Fruit fly (Drosophila melanogaster) whole organism, embryonic: Measurements from ENCODE around the gene CG5969.

Experiments used
- CG10462 ChIP-seq: fragments of 200-800 bp; sonication (Bioruptor generic); optimal IDR thresholded peaks from 2 replicates; lab custom pipeline; 2016; ENCODE audit warnings: missing biosample characterization, missing genetic modification characterization
- CG12659 ChIP-seq: fragments of 200-800 bp; sonication (Bioruptor generic); optimal IDR thresholded peaks from 3 replicates; lab custom pipeline; 2017; ENCODE audit warnings: mild to moderate bottlenecking, missing biosample characterization, missing genetic modification reagents, missing genetic modification characterization
- CG1529 ChIP-seq: fragments of 200-800 bp; sonication (Bioruptor generic); optimal IDR thresholded peaks from 3 replicates; lab custom pipeline; 2018; ENCODE audit warnings: missing biosample characterization, missing genetic modification characterization
- CG15601 ChIP-seq: fragments of 200-800 bp; sonication (Bioruptor generic); optimal IDR thresholded peaks from 3 replicates; lab custom pipeline; 2019; ENCODE audit warnings: missing biosample characterization, mild to moderate bottlenecking, missing genetic modification characterization, moderate library complexity
- CG16863 ChIP-seq: fragments of 200-800 bp; sonication (Bioruptor generic); optimal IDR thresholded peaks from 3 replicates; lab custom pipeline; 2016; ENCODE audit warnings: missing biosample characterization, missing genetic modification characterization
- CG17186 ChIP-seq: fragments of 200-800 bp; sonication (Bioruptor generic); optimal IDR thresholded peaks from 3 replicates; lab custom pipeline; 2017; ENCODE audit warnings: missing biosample characterization, missing genetic modification reagents, missing genetic modification characterization
- CG17361 ChIP-seq: fragments of 200-800 bp; sonication (Bioruptor generic); IDR thresholded peaks from 3 replicates; pipeline ENCODE4 v1.3.6; 2022; ENCODE audit warnings: missing biosample characterization, missing genetic modification characterization
- CG17912 ChIP-seq: fragments of 200-800 bp; sonication (Bioruptor generic); optimal IDR thresholded peaks from 2 replicates; lab custom pipeline; 2018; ENCODE audit warnings: missing biosample characterization, mild to moderate bottlenecking, missing genetic modification characterization
- CG18011 ChIP-seq: fragments of 200-800 bp; sonication (Bioruptor generic); optimal IDR thresholded peaks from 2 replicates; lab custom pipeline; 2017; ENCODE audit warnings: missing biosample characterization, missing genetic modification characterization, mild to moderate bottlenecking, moderate library complexity, missing genotype
- CG2889 ChIP-seq: fragments of 200-800 bp; sonication (Bioruptor generic); IDR thresholded peaks from 3 replicates; pipeline ENCODE4 v1.3.6; 2022; ENCODE audit warnings: missing biosample characterization, missing genetic modification characterization
- CG31388 ChIP-seq: fragments of 200-800 bp; sonication (Bioruptor generic); optimal IDR thresholded peaks from 2 replicates; lab custom pipeline; 2016; ENCODE audit warnings: missing biosample characterization, missing genetic modification characterization
- CG4730 ChIP-seq: fragments of 200-800 bp; sonication (Bioruptor generic); IDR thresholded peaks from 2 replicates; pipeline ENCODE4 v1.3.6; 2022; ENCODE audit warnings: missing biosample characterization, missing genetic modification characterization
- CG6683 ChIP-seq: fragments of 200-800 bp; sonication (Bioruptor generic); optimal IDR thresholded peaks from 2 replicates; lab custom pipeline; 2017; ENCODE audit warnings: missing biosample characterization, mild to moderate bottlenecking, missing genetic modification characterization, missing genetic modification reagents
- CG7556 ChIP-seq: fragments of 200-800 bp; sonication (Bioruptor generic); optimal IDR thresholded peaks from 2 replicates; lab custom pipeline; 2017; ENCODE audit warnings: missing biosample characterization, mild to moderate bottlenecking, missing genetic modification characterization
- CG7987 ChIP-seq: fragments of 200-800 bp; sonication (Bioruptor generic); optimal IDR thresholded peaks from 2 replicates; lab custom pipeline; 2018; ENCODE audit warnings: missing biosample characterization, mild to moderate bottlenecking, missing genetic modification characterization, moderate library complexity
- Deaf1 ChIP-seq: fragments of 200-800 bp; optimal IDR thresholded peaks from 3 replicates; lab custom pipeline; 2019; ENCODE audit warnings: missing biosample characterization, mild to moderate bottlenecking, missing genetic modification characterization, moderate library complexity
- Doc2 ChIP-seq: fragments of 200-800 bp; sonication (Bioruptor generic); IDR thresholded peaks from 2 replicates; pipeline ENCODE4 v1.3.6; 2022; ENCODE audit warnings: missing biosample characterization, missing genetic modification characterization
- E2f1 ChIP-seq: fragments of 200-800 bp; sonication (Bioruptor generic); IDR thresholded peaks from 2 replicates; pipeline ENCODE4 v1.3.6; 2022; ENCODE audit warnings: missing biosample characterization, missing genetic modification characterization
- GATAe ChIP-seq: fragments of 200-800 bp; sonication (Bioruptor generic); conservative IDR thresholded peaks from 2 replicates; pipeline ENCODE4 v1.3.6; 2022; ENCODE audit warnings: missing biosample characterization, missing genetic modification characterization
- Hey ChIP-seq: fragments of 200-800 bp; sonication (Bioruptor generic); optimal IDR thresholded peaks from 3 replicates; lab custom pipeline; 2018; ENCODE audit warnings: missing biosample characterization, mild to moderate bottlenecking, missing genetic modification characterization
- HmgZ ChIP-seq: fragments of 200-800 bp; sonication (Bioruptor generic); optimal IDR thresholded peaks from 2 replicates; lab custom pipeline; 2018; ENCODE audit warnings: missing biosample characterization, mild to moderate bottlenecking, missing genetic modification characterization
- Hr51 ChIP-seq, 2 experiments: fragments of 200-800 bp; sonication (Bioruptor generic); optimal IDR thresholded peaks; 2 replicates in 1 of 2; 3 replicates in 1 of 2; lab custom pipeline; 2016 to 2018; ENCODE audit warnings: missing biosample characterization in 2 of 2, missing genetic modification characterization in 2 of 2, mild to moderate bottlenecking in 1 of 2, moderate library complexity in 1 of 2
- Lhr ChIP-seq: fragments of 200-800 bp; sonication (Bioruptor generic); optimal IDR thresholded peaks from 3 replicates; lab custom pipeline; 2017; ENCODE audit warnings: mild to moderate bottlenecking, missing biosample characterization, missing genetic modification reagents, missing genetic modification characterization
- MBD-R2 ChIP-seq: fragments of 200-800 bp; sonication (Bioruptor generic); IDR thresholded peaks from 2 replicates; pipeline ENCODE4 v1.3.6; 2022; ENCODE audit warnings: missing biosample characterization, missing genetic modification characterization
- Oli ChIP-seq: fragments of 200-800 bp; sonication (Bioruptor generic); optimal IDR thresholded peaks from 2 replicates; lab custom pipeline; 2018; ENCODE audit warnings: missing biosample characterization, mild to moderate bottlenecking, missing genetic modification characterization, moderate library complexity
- PHDP ChIP-seq: fragments of 200-800 bp; sonication (Bioruptor generic); optimal IDR thresholded peaks from 3 replicates; lab custom pipeline; 2018; ENCODE audit warnings: missing biosample characterization, mild to moderate bottlenecking, missing genetic modification characterization, moderate library complexity
- Sox100B ChIP-seq: fragments of 200-800 bp; sonication (Bioruptor generic); optimal IDR thresholded peaks from 3 replicates; lab custom pipeline; 2018; ENCODE audit warnings: missing biosample characterization, mild to moderate bottlenecking, missing genetic modification characterization
- Stat92E ChIP-seq, 3 experiments: fragments of >200 bp in 2 of 3; fragments of 200-800 bp in 1 of 3; sonication (Bioruptor generic) in 1 of 3; optimal IDR thresholded peaks; 2 replicates each; lab custom pipeline; 2017 to 2019; ENCODE audit warnings: missing biosample characterization in 3 of 3, missing genetic modification characterization in 3 of 3, mild to moderate bottlenecking in 1 of 3, moderate library complexity in 1 of 3
- ac ChIP-seq: fragments of 200-800 bp; sonication (Bioruptor generic); optimal IDR thresholded peaks from 3 replicates; lab custom pipeline; 2017; ENCODE audit warnings: missing biosample characterization, mild to moderate bottlenecking, missing genetic modification characterization
- cwo ChIP-seq: fragments of 200-800 bp; sonication (Bioruptor generic); optimal IDR thresholded peaks from 3 replicates; lab custom pipeline; 2017; ENCODE audit warnings: missing biosample characterization, missing genetic modification characterization, mild to moderate bottlenecking, moderate library complexity, missing genetic modification reagents
- dysf ChIP-seq: fragments of 200-800 bp; sonication (Bioruptor generic); IDR thresholded peaks from 3 replicates; pipeline ENCODE4 v1.3.6; 2022; ENCODE audit warnings: missing biosample characterization, missing genetic modification characterization
- ewg ChIP-seq: fragments of 200-800 bp; sonication (Bioruptor generic); optimal IDR thresholded peaks from 3 replicates; lab custom pipeline; 2017; ENCODE audit warnings: mild to moderate bottlenecking, missing biosample characterization, missing genetic modification reagents, missing genetic modification characterization
- exex ChIP-seq: fragments of 200-800 bp; sonication (Bioruptor generic); optimal IDR thresholded peaks from 4 replicates; lab custom pipeline; 2018; ENCODE audit warnings: missing biosample characterization, mild to moderate bottlenecking, missing genetic modification characterization, moderate library complexity
- gem ChIP-seq: fragments of 200-800 bp; sonication (Bioruptor generic); optimal IDR thresholded peaks from 2 replicates; lab custom pipeline; 2019; ENCODE audit warnings: missing biosample characterization, mild to moderate bottlenecking, missing genetic modification characterization, moderate library complexity
- hbn ChIP-seq: fragments of 200-800 bp; sonication (Bioruptor generic); IDR thresholded peaks from 2 replicates; pipeline ENCODE4 v1.3.6; 2022; ENCODE audit warnings: missing biosample characterization, missing genetic modification characterization; ENCODE audit not compliant: partially characterized antibody
- klu ChIP-seq: fragments of 200-800 bp; sonication (Bioruptor generic); IDR thresholded peaks from 2 replicates; pipeline ENCODE4 v1.3.6; 2022; ENCODE audit warnings: missing biosample characterization, missing genetic modification characterization
- lbe ChIP-seq: fragments of 200-800 bp; sonication (Bioruptor generic); optimal IDR thresholded peaks from 2 replicates; lab custom pipeline; 2016; ENCODE audit warnings: missing biosample characterization, mild to moderate bottlenecking, missing genetic modification characterization
- org-1 ChIP-seq: fragments of 200-800 bp; sonication (Bioruptor generic); optimal IDR thresholded peaks from 2 replicates; lab custom pipeline; 2017; ENCODE audit warnings: missing biosample characterization, missing genetic modification characterization
- peb ChIP-seq: fragments of 200-800 bp; sonication (Bioruptor generic); IDR thresholded peaks from 2 replicates; pipeline ENCODE4 v1.3.6; 2022; ENCODE audit warnings: missing biosample characterization, missing genetic modification characterization
- pho ChIP-seq: fragments of 200-800 bp; sonication (Bioruptor generic); optimal IDR thresholded peaks from 2 replicates; lab custom pipeline; 2016; ENCODE audit warnings: missing biosample characterization, missing genetic modification characterization
- psq ChIP-seq: fragments of 200-800 bp; sonication (Bioruptor generic); optimal IDR thresholded peaks from 2 replicates; lab custom pipeline; 2017; ENCODE audit warnings: missing biosample characterization, missing genetic modification characterization
- scrt ChIP-seq: fragments of 200-800 bp; sonication (Bioruptor generic); optimal IDR thresholded peaks from 2 replicates; lab custom pipeline; 2018; ENCODE audit warnings: missing biosample characterization, mild to moderate bottlenecking, missing genetic modification characterization, moderate library complexity
- sens-2 ChIP-seq: fragments of 200-800 bp; sonication (Bioruptor generic); IDR thresholded peaks from 2 replicates; pipeline ENCODE4 v1.3.6; 2022; ENCODE audit warnings: missing biosample characterization, missing genetic modification characterization
- slp2 ChIP-seq: fragments of 200-800 bp; sonication (Bioruptor generic); optimal IDR thresholded peaks from 2 replicates; lab custom pipeline; 2016; ENCODE audit warnings: missing biosample characterization, missing genetic modification characterization
- sqz ChIP-seq: fragments of 200-800 bp; sonication (Bioruptor generic); optimal IDR thresholded peaks from 3 replicates; lab custom pipeline; 2018; ENCODE audit warnings: missing biosample characterization, mild to moderate bottlenecking, missing genetic modification characterization
- ssp ChIP-seq: fragments of 200-800 bp; sonication (Bioruptor generic); IDR thresholded peaks from 2 replicates; pipeline ENCODE4 v1.3.6; 2022; ENCODE audit warnings: missing biosample characterization, missing genetic modification characterization
- tin ChIP-seq: fragments of 200-800 bp; sonication (Bioruptor generic); optimal IDR thresholded peaks from 3 replicates; lab custom pipeline; 2016; ENCODE audit warnings: missing biosample characterization, missing genetic modification characterization
- tna ChIP-seq: fragments of 200-800 bp; sonication (Bioruptor generic); IDR thresholded peaks from 2 replicates; pipeline ENCODE4 v1.3.6; 2022; ENCODE audit warnings: missing biosample characterization, missing genetic modification characterization; ENCODE audit not compliant: partially characterized antibody
- twi ChIP-seq: fragments of 200-800 bp; optimal IDR thresholded peaks from 2 replicates; lab custom pipeline; 2019; ENCODE audit warnings: missing biosample characterization, mild to moderate bottlenecking, missing genetic modification characterization, moderate library complexity

Gene CG5969

DNA sequence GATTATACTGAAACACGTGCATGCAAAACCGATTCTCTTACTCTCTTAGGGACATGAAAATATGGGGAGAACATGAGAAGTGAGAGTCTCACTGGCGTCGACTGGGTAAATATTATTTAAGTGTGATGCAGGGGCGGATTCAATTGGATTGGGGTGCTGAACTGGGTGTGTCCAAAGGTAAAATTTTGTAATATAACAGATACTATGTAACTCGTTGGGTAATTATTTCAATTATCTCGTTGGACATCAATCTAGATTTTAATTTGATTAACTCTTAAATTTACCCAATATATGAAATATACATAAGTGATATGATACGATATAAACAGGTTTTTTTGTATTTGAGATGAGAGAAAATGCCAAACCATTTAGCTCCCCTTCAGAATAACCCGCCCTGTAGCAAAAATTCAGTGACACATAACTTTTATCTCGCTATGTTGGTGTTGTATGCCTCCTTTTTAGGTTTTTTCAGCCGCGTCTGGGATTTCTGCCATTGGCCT lies 34.6 kb downstream of the CG5969 start (continued):
- TF ChIP-seq scrt (GFP tag; lab: Kevin White, UChicago): peak; percentile 84
- TF ChIP-seq ssp (GFP tag; lab: Robert Waterston, UW): peak; percentile 86
- TF ChIP-seq CG6683: peak; percentile 89
- peak; percentile 79 for TF ChIP-seq sens-2 (GFP tag; lab: Robert Waterston, UW)
- peak; percentile 78 for TF ChIP-seq CG7987 (GFP tag; lab: Kevin White, UChicago)
- TF ChIP-seq CG1529 (GFP tag; lab: Kevin White, UChicago): peak; percentile 75
- TF ChIP-seq Stat92E (GFP tag; optimal IDR thresholded peaks at IDR 0.05; lab: Kevin White, UChicago): no peak
- TF ChIP-seq CG15601 (tag; lab: Kevin White, UChicago): peak; percentile 75
- TF ChIP-seq twi: no peak
- TF ChIP-seq GATAe (GFP tag; lab: Robert Waterston, UW): peak; percentile 88
- peak; percentile 95 for TF ChIP-seq gem (tag; lab: Kevin White, UChicago)
- peak; percentile 91 for TF ChIP-seq E2f1 (GFP tag; lab: Robert Waterston, UW)
- TF ChIP-seq hbn: peak; percentile 42; the same call in 1 of the 2 replicates
- no peak for TF ChIP-seq Doc2 (GFP tag; lab: Robert Waterston, UW)
- peak; percentile 92 for TF ChIP-seq Oli (tag; lab: Kevin White, UChicago)
- peak; percentile 13 for TF ChIP-seq ac
- TF ChIP-seq Deaf1: no peak
- no peak; the same call in 1 of the 2 replicates for TF ChIP-seq tna (GFP tag; lab: Robert Waterston, UW)
- peak; percentile 80 for TF ChIP-seq CG10462 (GFP tag; lab: Kevin White, UChicago)
- peak; percentile 38 for TF ChIP-seq CG17186 (GFP tag; lab: Kevin White, UChicago)
- peak; percentile 81 for TF ChIP-seq lbe (GFP tag; lab: Kevin White, UChicago)
- peak; percentile 87 for TF ChIP-seq CG4730 (GFP tag; lab: Robert Waterston, UW)
- TF ChIP-seq CG16863: peak; percentile 82
- TF ChIP-seq CG17361: peak; percentile 93
- peak; percentile 88 to 90 for TF ChIP-seq Hr51 (GFP tag; optimal IDR thresholded peaks at IDR 0.05; lab: Kevin White, UChicago)
- TF ChIP-seq CG18011: peak; percentile 84
- peak; percentile 85 for TF ChIP-seq CG31388 (GFP tag; lab: Kevin White, UChicago)
- TF ChIP-seq CG2889: peak; percentile 85
- TF ChIP-seq dysf (GFP tag; lab: Robert Waterston, UW): peak; percentile 97
- peak; percentile 65 for TF ChIP-seq sqz
- peak; percentile 88 for TF ChIP-seq Sox100B
- peak; percentile 89 for TF ChIP-seq org-1 (GFP tag; lab: Kevin White, UChicago)
- peak; percentile 88 for TF ChIP-seq slp2 (GFP tag; lab: Kevin White, UChicago)
- TF ChIP-seq pho (GFP tag; lab: Kevin White, UChicago): peak; percentile 95
- TF ChIP-seq MBD-R2 (GFP tag; lab: Robert Waterston, UW): peak; percentile 87
- TF ChIP-seq Lhr (GFP tag; lab: Kevin White, UChicago): peak; percentile 37
- peak; percentile 20 for TF ChIP-seq CG17912 (GFP tag; lab: Kevin White, UChicago)
- peak; percentile 97 for TF ChIP-seq cwo (GFP tag; lab: Kevin White, UChicago)
- TF ChIP-seq CG12659 (GFP tag; lab: Kevin White, UChicago): peak; percentile 95
- TF ChIP-seq PHDP (tag; lab: Kevin White, UChicago): peak; percentile 96
- TF ChIP-seq peb (GFP tag; lab: Robert Waterston, UW): peak; percentile 83
- peak; percentile 78 for TF ChIP-seq Hey
- TF ChIP-seq tin: peak; percentile 95
- peak; percentile 97 for TF ChIP-seq HmgZ (tag; lab: Kevin White, UChicago)
- peak; percentile 75 for TF ChIP-seq ewg (GFP tag; lab: Kevin White, UChicago)
- TF ChIP-seq CG7556 (GFP tag; lab: Kevin White, UChicago): peak; percentile 93
- peak; percentile 57 for TF ChIP-seq psq (GFP tag; lab: Kevin White, UChicago)
- TF ChIP-seq exex (tag; lab: Kevin White, UChicago): peak; percentile 88
- peak; percentile 92 for TF ChIP-seq klu (GFP tag; lab: Robert Waterston, UW)
